Worm (Caenorhabditis elegans): ENCODE data around the gene F11A10.5.

- no peak for TF ChIP-seq ztf-11 (tag; optimal IDR thresholded peaks at IDR 0.05)
- no peak for TF ChIP-seq unc-39 (tag; optimal IDR thresholded peaks at IDR 0.05)
- TF ChIP-seq ces-1 (GFP tag; optimal IDR thresholded peaks at IDR 0.05), result peak; percentile 53
- TF ChIP-seq nhr-28 (tag; optimal IDR thresholded peaks at IDR 0.05), result no peak
- peak; percentile 43 for TF ChIP-seq mep-1 (tag; optimal IDR thresholded peaks at IDR 0.05)
- TF ChIP-seq M03D4.4 (tag; optimal IDR thresholded peaks at IDR 0.05), result no peak
- no peak for TF ChIP-seq unc-62 (GFP tag; optimal IDR thresholded peaks at IDR 0.05)
- TF ChIP-seq elt-3 (tag; optimal IDR thresholded peaks at IDR 0.05), result no peak
- no peak for TF ChIP-seq snpc-4 (tag; optimal IDR thresholded peaks at IDR 0.05)
- TF ChIP-seq blmp-1 (tag; optimal IDR thresholded peaks at IDR 0.05), result no peak
- TF ChIP-seq pha-4 (tag; optimal IDR thresholded peaks at IDR 0.05), result no peak
- TF ChIP-seq lsy-2 (tag; optimal IDR thresholded peaks at IDR 0.05), result no peak
- no peak for TF ChIP-seq ceh-43 (GFP tag; optimal IDR thresholded peaks at IDR 0.05)
These were observed 29.1 kb downstream of the F11A10.5 start, which contains the start of gene aly-3 for ce11 chrIV:12122874-12123664.

All from whole organism, mixed stage, embryonic.